Worm (Caenorhabditis elegans) whole organism, midembryonic: ENCODE results near the gene C01G6.9.

Experiments used
- T22C8.4 ChIP-seq: fragments of 200-800 bp; sonication (Bioruptor generic); IDR thresholded peaks from 2 replicates; pipeline ENCODE4 v1.3.6; 2022; ENCODE audit warnings: missing genetic modification characterization, missing compliant biosample characterization
- cog-1 ChIP-seq: sonication (generic microtip); optimal IDR thresholded peaks from 2 replicates; lab custom pipeline; 2016; ENCODE audit warnings: missing genetic modification characterization, missing compliant biosample characterization
- flt-1 ChIP-seq: fragments of 200-800 bp; sonication (Bioruptor generic); IDR thresholded peaks from 2 replicates; pipeline ENCODE4 v1.3.6; 2022; ENCODE audit warnings: missing genetic modification characterization, missing compliant biosample characterization
- klf-2 ChIP-seq: fragments of 200-800 bp; sonication (Bioruptor generic); conservative IDR thresholded peaks from 2 replicates; pipeline ENCODE4 v1.3.6; 2022; ENCODE audit warnings: missing genetic modification reagents, missing genetic modification characterization, missing compliant biosample characterization
- med-1 ChIP-seq: sonication (generic microtip); optimal IDR thresholded peaks from 2 replicates; lab custom pipeline; 2017; ENCODE audit warnings: missing genetic modification characterization, mild to moderate bottlenecking, missing compliant biosample characterization, antibody characterized with exemption, missing genetic modification reagents; ENCODE audit not compliant: insufficient read depth
- ref-1 ChIP-seq: fragments of 200-800 bp; sonication (Bioruptor generic); conservative IDR thresholded peaks from 2 replicates; pipeline ENCODE4 v1.3.6; 2022; ENCODE audit warnings: missing genetic modification reagents, missing genetic modification characterization, missing compliant biosample characterization
- tab-1 ChIP-seq: fragments of 200-800 bp; sonication (Bioruptor generic); IDR thresholded peaks from 2 replicates; pipeline ENCODE4 v1.3.6; 2022; ENCODE audit warnings: missing genetic modification characterization, missing compliant biosample characterization
- ztf-23 ChIP-seq: fragments of 200-800 bp; sonication (Bioruptor generic); IDR thresholded peaks from 2 replicates; pipeline ENCODE4 v1.3.6; 2022; ENCODE audit warnings: missing genetic modification reagents, missing genetic modification characterization, missing compliant biosample characterization
- ztf-29 ChIP-seq: fragments of 200-800 bp; sonication (Bioruptor generic); IDR thresholded peaks from 2 replicates; pipeline ENCODE4 v1.3.6; 2022; ENCODE audit warnings: missing genetic modification reagents, missing genetic modification characterization, missing compliant biosample characterization

C01G6.9 gene

DNA sequence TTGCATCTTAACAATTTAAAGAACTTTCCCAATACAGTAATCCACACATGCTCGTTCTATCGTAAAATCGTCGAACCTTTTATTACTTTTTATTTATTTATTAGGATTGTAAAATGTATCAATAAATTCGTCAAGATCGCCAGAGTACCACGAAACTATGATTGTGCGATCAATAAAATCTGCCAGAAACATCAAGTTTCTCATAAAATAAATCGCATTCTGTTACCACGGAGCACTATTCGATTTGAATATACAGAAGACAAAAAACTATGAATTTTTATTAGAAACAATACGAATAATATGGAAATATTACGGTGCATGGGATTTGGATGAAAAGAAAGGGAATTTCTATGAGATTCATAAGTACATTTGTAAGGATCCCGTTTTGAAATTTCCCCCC, 28.9 kb downstream of the C01G6.9 start, which contains the start of gene C01G6.2:
Gene C01G6.2, plus strand, starts transcription at position 301 of the 400 bp plus-strand sequence.
- TF ChIP-seq tab-1 (GFP tag; lab: Robert Waterston, UW) (no peak), cog-1 (tag; lab: Kevin White, UChicago) (no peak), ref-1 (GFP tag; lab: Robert Waterston, UW) (no peak), klf-2 (GFP tag; lab: Robert Waterston, UW) (no peak), flt-1 (GFP tag; lab: Robert Waterston, UW) (no peak), ztf-23 (GFP tag; lab: Robert Waterston, UW) (no peak), med-1 (GFP tag; lab: Kevin White, UChicago) (no peak), T22C8.4 (GFP tag; lab: Robert Waterston, UW) (no peak), ztf-29 (GFP tag; lab: Robert Waterston, UW) (no peak)

DNA sequence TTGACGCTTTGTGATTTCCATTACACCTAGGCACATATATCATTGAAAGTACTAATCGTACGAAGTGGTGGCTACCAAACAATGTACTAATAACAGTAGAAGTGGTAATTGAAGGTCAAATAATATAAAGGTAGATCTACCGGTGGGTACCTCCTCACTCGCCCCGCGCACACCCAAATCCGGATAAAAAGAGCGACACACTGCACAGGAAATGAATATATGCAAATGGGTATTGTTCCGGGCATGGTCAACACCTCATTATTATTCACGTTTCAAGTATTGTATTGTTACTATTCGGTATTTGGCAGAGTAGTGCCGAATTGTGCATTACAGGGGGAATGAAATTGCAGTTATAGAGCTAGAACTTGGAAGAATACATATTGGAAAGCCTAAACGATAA, 29.4 kb downstream of the C01G6.9 start:
- TF ChIP-seq ztf-29 (GFP tag; lab: Robert Waterston, UW), result no peak
- TF ChIP-seq klf-2 (GFP tag; lab: Robert Waterston, UW), result no peak
- 0 out of 2 replicates have a peak, but pooled peaks have one; percentile 18 for TF ChIP-seq flt-1 (GFP tag; lab: Robert Waterston, UW)

DNA sequence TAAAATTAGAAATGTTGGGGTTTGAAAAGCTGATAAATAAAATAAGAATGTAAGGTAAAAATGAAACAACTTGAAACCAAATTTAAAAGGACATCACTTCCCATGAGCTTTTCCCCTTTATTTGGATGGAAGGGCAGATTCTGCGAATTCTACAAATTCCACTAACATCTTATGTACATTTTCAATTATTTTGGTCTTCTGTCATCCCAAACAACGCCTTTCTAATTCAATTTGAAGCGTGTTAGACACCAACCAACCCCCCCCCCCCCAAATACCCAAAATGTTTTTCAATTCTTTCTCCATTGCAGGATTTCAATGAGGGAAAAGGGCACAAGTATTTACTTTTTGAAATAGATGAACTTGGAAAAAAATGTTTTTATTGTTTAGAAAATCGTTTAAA, 29.9 kb downstream of the C01G6.9 start:
- TF ChIP-seq T22C8.4 (GFP tag; lab: Robert Waterston, UW), result no peak
- TF ChIP-seq ref-1 (GFP tag; lab: Robert Waterston, UW), result no peak
- TF ChIP-seq ztf-29 (GFP tag; lab: Robert Waterston, UW), result no peak
- no peak for TF ChIP-seq tab-1 (GFP tag; lab: Robert Waterston, UW)
- TF ChIP-seq flt-1 (GFP tag; lab: Robert Waterston, UW), result no peak
- no peak for TF ChIP-seq ztf-23 (GFP tag; lab: Robert Waterston, UW)
- TF ChIP-seq cog-1 (tag; lab: Kevin White, UChicago), result no peak
- no peak for TF ChIP-seq med-1 (GFP tag; lab: Kevin White, UChicago)
- TF ChIP-seq klf-2 (GFP tag; lab: Robert Waterston, UW), result no peak

DNA sequence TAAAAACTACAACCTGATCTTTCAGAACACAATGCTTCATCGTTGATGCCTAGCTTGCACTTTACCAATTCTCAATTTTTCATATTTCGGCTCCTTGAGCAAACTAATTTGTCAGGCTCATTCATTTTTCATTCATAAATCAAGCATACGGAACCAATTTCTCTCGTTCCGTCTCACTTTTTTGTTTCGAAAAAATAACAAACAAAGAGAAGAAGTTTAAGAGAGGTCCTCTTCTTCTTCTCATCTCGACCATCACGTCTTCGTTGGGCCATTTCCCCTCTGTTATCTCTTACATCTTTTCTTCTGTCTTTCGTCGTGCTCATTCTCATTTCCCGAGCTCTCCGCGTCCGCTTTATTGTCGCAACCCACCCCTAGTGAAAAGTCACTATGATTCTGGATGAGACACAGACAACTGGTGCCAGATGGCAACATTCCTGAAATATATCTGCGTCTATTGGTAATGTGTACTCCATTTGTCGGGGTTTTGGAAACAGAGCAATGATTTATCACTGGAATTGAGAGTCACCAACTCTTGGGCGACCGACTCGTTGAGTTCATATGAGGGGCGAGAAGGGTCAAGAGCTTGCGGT, 30.8 kb downstream of the C01G6.9 start:
- TF ChIP-seq ref-1 (GFP tag; lab: Robert Waterston, UW), result no peak
- no peak for TF ChIP-seq T22C8.4 (GFP tag; lab: Robert Waterston, UW)
- TF ChIP-seq tab-1 (GFP tag; lab: Robert Waterston, UW), result no peak
- TF ChIP-seq med-1 (GFP tag; lab: Kevin White, UChicago), result no peak
- TF ChIP-seq ztf-29 (GFP tag; lab: Robert Waterston, UW), result no peak
- no peak for TF ChIP-seq klf-2 (GFP tag; lab: Robert Waterston, UW)

DNA sequence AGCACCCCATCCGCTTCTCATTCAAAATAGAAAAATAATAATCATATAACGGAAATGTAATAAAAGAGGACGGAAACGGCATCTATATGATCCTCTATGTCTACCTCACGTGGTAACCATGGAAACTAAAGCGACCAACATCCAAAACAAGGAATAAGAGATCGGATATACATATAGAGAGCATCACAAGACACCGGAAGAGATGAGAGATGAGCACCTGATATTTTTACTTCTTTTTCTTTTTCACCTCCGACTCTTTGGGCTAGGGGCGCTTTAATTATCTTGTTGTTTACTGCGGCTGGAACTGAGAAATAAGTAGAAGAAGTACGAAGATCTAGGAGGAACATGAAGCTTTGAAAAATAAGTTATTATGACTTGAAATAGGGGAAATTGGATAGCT, 31.8 kb downstream of the C01G6.9 start:
- TF ChIP-seq klf-2 (GFP tag; lab: Robert Waterston, UW), result no peak
- TF ChIP-seq med-1 (GFP tag; lab: Kevin White, UChicago), result no peak
- TF ChIP-seq T22C8.4 (GFP tag; lab: Robert Waterston, UW), result no peak

DNA sequence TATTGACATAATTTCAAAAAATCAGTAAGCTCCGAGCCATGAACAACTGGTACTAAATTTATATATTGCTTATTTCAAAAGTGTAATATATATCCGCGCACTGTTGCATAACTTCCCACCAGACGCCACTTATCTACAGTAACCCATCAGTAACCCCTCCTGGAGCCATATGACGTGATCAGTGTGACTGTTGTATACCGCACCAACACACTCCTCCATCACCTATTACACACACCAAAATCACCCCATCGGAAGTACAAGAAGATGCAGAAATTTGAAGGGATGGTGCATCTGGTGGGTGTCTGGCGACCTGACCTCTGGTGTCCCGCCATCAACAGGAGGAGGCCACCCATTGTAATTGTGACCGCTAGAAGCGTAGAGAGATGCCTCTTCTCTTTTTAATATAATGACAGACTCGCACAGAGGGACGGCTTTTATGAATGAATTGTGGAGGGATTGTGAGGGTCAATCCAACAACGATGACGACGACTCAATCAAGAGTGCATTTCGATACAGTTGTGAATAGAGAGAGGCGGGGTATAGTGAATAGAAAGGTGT, 32.7 kb downstream of the C01G6.9 start:
- TF ChIP-seq klf-2 (GFP tag; lab: Robert Waterston, UW), result no peak
- TF ChIP-seq T22C8.4 (GFP tag; lab: Robert Waterston, UW), result no peak
- no peak for TF ChIP-seq cog-1 (tag; lab: Kevin White, UChicago)
- TF ChIP-seq ztf-23 (GFP tag; lab: Robert Waterston, UW), result no peak
- no peak for TF ChIP-seq tab-1 (GFP tag; lab: Robert Waterston, UW)
- TF ChIP-seq ref-1 (GFP tag; lab: Robert Waterston, UW), result no peak
- no peak for TF ChIP-seq ztf-29 (GFP tag; lab: Robert Waterston, UW)
- TF ChIP-seq med-1 (GFP tag; lab: Kevin White, UChicago), result no peak
- no peak for TF ChIP-seq flt-1 (GFP tag; lab: Robert Waterston, UW)

DNA sequence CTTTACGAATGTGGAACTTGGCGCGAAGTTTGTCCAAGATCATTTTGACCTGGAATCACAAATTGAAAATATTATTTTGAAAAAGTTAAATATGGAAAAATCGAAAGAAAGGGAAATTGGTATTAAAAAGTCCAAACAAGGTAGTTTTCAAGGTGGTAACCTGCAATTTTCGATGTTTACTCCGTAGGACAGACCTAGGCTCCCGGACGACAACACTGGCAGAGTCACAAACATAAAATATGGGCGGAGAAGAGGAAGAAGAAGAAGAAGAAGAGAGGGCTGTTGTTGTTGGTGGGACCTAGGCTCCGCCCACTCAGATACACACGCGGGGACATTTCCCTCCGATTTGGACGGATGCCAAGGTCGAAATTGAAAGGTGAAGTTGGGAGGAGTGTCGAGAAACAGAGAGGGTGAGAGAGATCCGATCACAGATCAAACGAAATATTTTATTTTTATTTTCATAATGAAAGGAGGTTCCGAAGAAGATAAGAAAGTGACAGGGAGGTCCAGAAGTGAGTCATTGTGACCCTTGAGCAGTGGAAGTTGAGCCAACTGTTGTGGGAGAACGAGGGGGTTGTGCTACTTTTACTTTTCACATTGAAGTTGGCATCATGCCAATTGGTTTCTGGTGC, 33.6 kb downstream of the C01G6.9 start, which contains the start of gene aqp-2:
Gene aqp-2, minus strand, starts transcription at position 51 of the 632 bp plus-strand sequence.
- no peak for TF ChIP-seq T22C8.4 (GFP tag; lab: Robert Waterston, UW)

DNA sequence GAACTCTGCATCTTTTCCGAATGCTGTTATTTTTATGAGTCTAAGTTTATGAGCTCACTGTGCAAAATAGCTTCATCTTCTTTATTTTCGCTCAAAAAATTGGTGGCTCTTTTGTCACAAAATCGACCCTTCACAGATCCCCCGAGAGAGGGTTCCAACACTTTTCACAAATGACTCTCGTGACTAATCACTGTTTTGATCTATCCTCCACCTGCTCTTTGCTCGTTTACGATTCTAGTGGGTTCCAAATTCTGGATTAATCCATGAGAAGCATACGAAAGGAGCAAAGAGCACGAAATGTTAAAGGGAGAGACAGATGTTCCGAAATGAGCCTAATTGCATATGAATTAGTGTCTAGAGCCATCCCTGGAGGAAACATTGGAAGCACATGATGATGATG, 34.2 kb downstream of the C01G6.9 start:
- TF ChIP-seq ztf-29 (GFP tag; lab: Robert Waterston, UW) (no peak), flt-1 (GFP tag; lab: Robert Waterston, UW) (no peak), ref-1 (GFP tag; lab: Robert Waterston, UW) (no peak), ztf-23 (GFP tag; lab: Robert Waterston, UW) (no peak), T22C8.4 (GFP tag; lab: Robert Waterston, UW) (no peak), cog-1 (tag; lab: Kevin White, UChicago) (no peak), klf-2 (GFP tag; lab: Robert Waterston, UW) (no peak), med-1 (GFP tag; lab: Kevin White, UChicago) (no peak), tab-1 (GFP tag; lab: Robert Waterston, UW) (no peak)

DNA sequence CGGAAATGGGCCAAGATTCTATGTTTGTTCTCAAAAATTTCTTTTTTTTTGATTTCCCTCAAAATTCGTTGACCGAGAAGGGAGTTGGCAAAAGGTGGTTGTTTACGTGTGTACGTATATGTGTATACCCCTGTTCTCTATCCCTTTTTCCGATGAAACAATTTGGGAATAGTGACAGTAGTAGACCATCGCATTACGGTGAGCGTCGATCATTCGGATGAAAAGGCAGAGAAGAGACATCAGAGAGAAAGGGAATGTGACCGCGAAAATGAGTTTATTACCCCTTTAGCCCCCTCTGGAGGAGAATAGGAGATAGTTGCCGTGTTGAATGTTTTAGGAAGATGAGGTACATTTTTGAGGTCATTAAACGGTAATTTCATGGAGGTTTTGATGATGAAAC, 35.6 kb downstream of the C01G6.9 start:
- no peak for TF ChIP-seq ztf-29 (GFP tag; lab: Robert Waterston, UW)
- TF ChIP-seq med-1 (GFP tag; lab: Kevin White, UChicago), result no peak
- no peak for TF ChIP-seq cog-1 (tag; lab: Kevin White, UChicago)
- no peak for TF ChIP-seq klf-2 (GFP tag; lab: Robert Waterston, UW)
